Fruit fly (Drosophila melanogaster): Measurements from ENCODE around the gene fray.
A peak's percentile ranks its signal among the peaks of the same experiment; 100 is the strongest.

fray gene

dm6 chr3R:18573699-18574259 lies 888 bp downstream of the fray start (continued):
- TF ChIP-seq crol (GFP tag; IDR thresholded peaks at IDR 0.05), result no peak
- no peak for TF ChIP-seq vnd (GFP tag; IDR thresholded peaks at IDR 0.05; ENCODE audit: partially characterized antibody)
- peak; percentile 79 for TF ChIP-seq CG6654 (GFP tag; optimal IDR thresholded peaks at IDR 0.05)
- peak; percentile 84 for TF ChIP-seq CG18011 (GFP tag; optimal IDR thresholded peaks at IDR 0.05)
- peak; percentile 92 for TF ChIP-seq CG14710 (tag; optimal IDR thresholded peaks at IDR 0.05)
- TF ChIP-seq CG18619 (GFP tag; optimal IDR thresholded peaks at IDR 0.05), result peak; percentile 95
- peak; percentile 76 for TF ChIP-seq dm (GFP tag; optimal IDR thresholded peaks at IDR 0.05)
- peak; percentile 85 for TF ChIP-seq CG10366 (GFP tag; IDR thresholded peaks at IDR 0.05)
- TF ChIP-seq aop (GFP tag; IDR thresholded peaks at IDR 0.05), result peak; percentile 65; the same call in 1 of the 2 replicates
- peak; percentile 90 for TF ChIP-seq CG13296 (GFP tag; optimal IDR thresholded peaks at IDR 0.05)
- TF ChIP-seq crp (GFP tag; optimal IDR thresholded peaks at IDR 0.05), result peak in 1 of 2 experiments; percentile 62
- peak; percentile 84 for TF ChIP-seq CG5180 (GFP tag; optimal IDR thresholded peaks at IDR 0.05)
- peak; percentile 92 for TF ChIP-seq bcd (GFP tag; optimal IDR thresholded peaks at IDR 0.05)
- TF ChIP-seq chinmo (GFP tag; IDR thresholded peaks at IDR 0.05; ENCODE audit: partially characterized antibody), result peak; percentile 61; the same call in 1 of the 4 replicates
- TF ChIP-seq MTF-1 (GFP tag; optimal IDR thresholded peaks at IDR 0.05; ENCODE audit: borderline replicate concordance), result peak; percentile 56
- no peak for TF ChIP-seq zf30C (GFP tag; optimal IDR thresholded peaks at IDR 0.05)
- TF ChIP-seq Jarid2 (GFP tag; optimal IDR thresholded peaks at IDR 0.05), result peak; percentile 79
- TF ChIP-seq CG9437 (GFP tag; optimal IDR thresholded peaks at IDR 0.05), result peak; percentile 94
- no peak for TF ChIP-seq chm (GFP tag; IDR thresholded peaks at IDR 0.05)
- TF ChIP-seq pho (GFP tag; optimal IDR thresholded peaks at IDR 0.05), result peak; percentile 95
- peak; percentile 92 for TF ChIP-seq cato (GFP tag; optimal IDR thresholded peaks at IDR 0.05; ENCODE audit: borderline replicate concordance)
- TF ChIP-seq CG7271 (tag; optimal IDR thresholded peaks at IDR 0.05), result peak; percentile 68
- peak; percentile 93 for TF ChIP-seq sd (tag; optimal IDR thresholded peaks at IDR 0.05)
- TF ChIP-seq Dip2 (GFP tag; IDR thresholded peaks at IDR 0.05), result 0 out of 2 replicates have a peak, but pooled peaks have one; percentile 46
- peak; percentile 63 for TF ChIP-seq CTCF (GFP tag; optimal IDR thresholded peaks at IDR 0.05)
- TF ChIP-seq bowl (GFP tag; IDR thresholded peaks at IDR 0.05), result peak; percentile 68; the same call in 1 of the 2 replicates
- peak; percentile 89 for TF ChIP-seq CG30431 (GFP tag; optimal IDR thresholded peaks at IDR 0.05)
- peak; percentile 94 for TF ChIP-seq CG10979 (tag; optimal IDR thresholded peaks at IDR 0.05)
- TF ChIP-seq CG14667 (GFP tag; IDR thresholded peaks at IDR 0.05), result peak; percentile 83
- TF ChIP-seq CG31441 (GFP tag; IDR thresholded peaks at IDR 0.05), result peak; percentile 97
- TF ChIP-seq tin (GFP tag; optimal IDR thresholded peaks at IDR 0.05), result peak; percentile 90
- peak; percentile 89 for TF ChIP-seq HLH3B (GFP tag; IDR thresholded peaks at IDR 0.05)
- TF ChIP-seq pita (GFP tag; optimal IDR thresholded peaks at IDR 0.05), result no peak
- TF ChIP-seq Hr3 (GFP tag; optimal IDR thresholded peaks at IDR 0.05), result peak; percentile 96
- peak; percentile 92 for TF ChIP-seq BtbVII (GFP tag; optimal IDR thresholded peaks at IDR 0.05)
- TF ChIP-seq Side (GFP tag; optimal IDR thresholded peaks at IDR 0.05), result peak; percentile 92
- peak; percentile 91 for TF ChIP-seq Mes4 (GFP tag; optimal IDR thresholded peaks at IDR 0.05)
- peak; percentile 65 for TF ChIP-seq CG15696 (tag; optimal IDR thresholded peaks at IDR 0.05)
- TF ChIP-seq CG8290 (GFP tag; optimal IDR thresholded peaks at IDR 0.05), result peak; percentile 76
- peak; percentile 59 to 84 for TF ChIP-seq CG8290 (tag; optimal IDR thresholded peaks at IDR 0.05)
- TF ChIP-seq CG10209 (GFP tag; optimal IDR thresholded peaks at IDR 0.05), result peak; percentile 97
- peak; percentile 81 for TF ChIP-seq CG13894 (tag; optimal IDR thresholded peaks at IDR 0.05)
- peak; percentile 87 for TF ChIP-seq gsb (GFP tag; IDR thresholded peaks at IDR 0.05)
- TF ChIP-seq CG16779 (GFP tag; IDR thresholded peaks at IDR 0.05), result peak; percentile 53; the same call in 1 of the 2 replicates
- TF ChIP-seq hbn (GFP tag; IDR thresholded peaks at IDR 0.05; ENCODE audit: partially characterized antibody), result no peak
- peak; percentile 86 for TF ChIP-seq CG1792 (GFP tag; optimal IDR thresholded peaks at IDR 0.05)
- TF ChIP-seq CG13775 (GFP tag; optimal IDR thresholded peaks at IDR 0.05), result peak; percentile 96
- TF ChIP-seq tx (GFP tag; optimal IDR thresholded peaks at IDR 0.05), result peak; percentile 90
- TF ChIP-seq lab (GFP tag; optimal IDR thresholded peaks at IDR 0.05), result peak; percentile 93
- TF ChIP-seq gce (GFP tag; IDR thresholded peaks at IDR 0.05), result peak; percentile 82; the same call in 2 of the 3 replicates
